Fruit fly (Drosophila melanogaster) whole organism, embryonic: ENCODE measurements around the gene Hasp.

Experiments used
- CG10321 ChIP-seq: fragments of 200-800 bp; sonication (Bioruptor generic); IDR thresholded peaks from 2 replicates; pipeline ENCODE4 v1.3.6; 2022; ENCODE audit warnings: missing biosample characterization, missing genetic modification characterization
- CG10654 ChIP-seq: fragments of 200-800 bp; sonication (Bioruptor generic); optimal IDR thresholded peaks from 2 replicates; lab custom pipeline; 2016; ENCODE audit warnings: missing biosample characterization, missing genetic modification characterization
- CG11456 ChIP-seq: fragments of 200-800 bp; sonication (Bioruptor generic); IDR thresholded peaks from 3 replicates; pipeline ENCODE4 v1.3.6; 2022; ENCODE audit warnings: missing biosample characterization, missing genetic modification characterization
- CG11695 ChIP-seq: fragments of 200-800 bp; sonication (Bioruptor generic); IDR thresholded peaks from 3 replicates; pipeline ENCODE4 v1.3.6; 2022; ENCODE audit warnings: missing biosample characterization, missing genetic modification characterization
- CG11723 ChIP-seq: fragments of 200-800 bp; sonication (Bioruptor generic); optimal IDR thresholded peaks from 2 replicates; lab custom pipeline; 2017; ENCODE audit warnings: missing biosample characterization, mild to moderate bottlenecking, missing genetic modification characterization
- CG12299 ChIP-seq: fragments of 200-800 bp; sonication (Bioruptor generic); optimal IDR thresholded peaks from 2 replicates; lab custom pipeline; 2018; ENCODE audit warnings: missing biosample characterization, mild to moderate bottlenecking, missing genetic modification characterization
- CG1832 ChIP-seq: fragments of 200-800 bp; sonication (Bioruptor generic); optimal IDR thresholded peaks from 2 replicates; lab custom pipeline; 2017; ENCODE audit warnings: missing biosample characterization, mild to moderate bottlenecking, missing genetic modification characterization, inconsistent platforms
- CG2678 ChIP-seq: fragments of 200-800 bp; sonication (Bioruptor generic); optimal IDR thresholded peaks from 3 replicates; lab custom pipeline; 2019; ENCODE audit warnings: missing biosample characterization, mild to moderate bottlenecking, missing genetic modification characterization, moderate library complexity
- CG31224 ChIP-seq: fragments of 200-800 bp; sonication (Bioruptor generic); IDR thresholded peaks from 2 replicates; pipeline ENCODE4 v1.3.6; 2022; ENCODE audit warnings: missing biosample characterization, missing genetic modification characterization
- CG31365 ChIP-seq: fragments of 200-800 bp; sonication (Bioruptor generic); optimal IDR thresholded peaks from 2 replicates; lab custom pipeline; 2018; ENCODE audit warnings: missing biosample characterization, mild to moderate bottlenecking, missing genetic modification characterization
- CG32532 ChIP-seq: fragments of 200-800 bp; sonication (Bioruptor generic); IDR thresholded peaks from 2 replicates; pipeline ENCODE4 v1.3.6; 2022; ENCODE audit warnings: missing biosample characterization, missing genetic modification characterization
- CG3407 ChIP-seq: fragments of 200-800 bp; sonication (Bioruptor generic); optimal IDR thresholded peaks from 2 replicates; lab custom pipeline; 2018; ENCODE audit warnings: missing biosample characterization, mild to moderate bottlenecking, missing genetic modification characterization
- CG4424 ChIP-seq: fragments of 200-800 bp; sonication (Bioruptor generic); optimal IDR thresholded peaks from 3 replicates; lab custom pipeline; 2016; ENCODE audit warnings: missing biosample characterization, missing genetic modification characterization
- CG5180 ChIP-seq: fragments of 200-800 bp; sonication (Bioruptor generic); optimal IDR thresholded peaks from 3 replicates; lab custom pipeline; 2017; ENCODE audit warnings: missing biosample characterization, missing genetic modification characterization, mild to moderate bottlenecking, moderate library complexity, missing genetic modification reagents
- CG6272 ChIP-seq: fragments of 200-800 bp; sonication (Bioruptor generic); IDR thresholded peaks from 2 replicates; pipeline ENCODE4 v1.3.6; 2022; ENCODE audit warnings: missing biosample characterization, missing genetic modification characterization
- CG7271 ChIP-seq: fragments of 200-800 bp; sonication (Bioruptor generic); optimal IDR thresholded peaks from 2 replicates; lab custom pipeline; 2018; ENCODE audit warnings: missing biosample characterization, mild to moderate bottlenecking, missing genetic modification characterization, moderate library complexity
- CG7928 ChIP-seq: fragments of 200-800 bp; sonication (Bioruptor generic); optimal IDR thresholded peaks from 2 replicates; lab custom pipeline; 2017; ENCODE audit warnings: missing biosample characterization, mild to moderate bottlenecking, missing genetic modification characterization
- CG7987 ChIP-seq: fragments of 200-800 bp; sonication (Bioruptor generic); optimal IDR thresholded peaks from 2 replicates; lab custom pipeline; 2018; ENCODE audit warnings: missing biosample characterization, mild to moderate bottlenecking, missing genetic modification characterization, moderate library complexity
- CG9215 ChIP-seq: fragments of 200-800 bp; sonication (Bioruptor generic); IDR thresholded peaks from 2 replicates; pipeline ENCODE4 v1.3.6; 2022; ENCODE audit warnings: missing biosample characterization, missing genetic modification characterization
- Camta ChIP-seq: fragments of 200-800 bp; sonication (Bioruptor generic); optimal IDR thresholded peaks from 2 replicates; lab custom pipeline; 2016; ENCODE audit warnings: missing biosample characterization, missing genetic modification characterization
- CoRest ChIP-seq: fragments of 200-800 bp; sonication (Bioruptor generic); optimal IDR thresholded peaks from 3 replicates; lab custom pipeline; 2018; ENCODE audit warnings: missing biosample characterization, mild to moderate bottlenecking, missing genetic modification characterization, moderate library complexity
- D19B ChIP-seq: fragments of 200-800 bp; sonication (Bioruptor generic); optimal IDR thresholded peaks from 2 replicates; lab custom pipeline; 2017; ENCODE audit warnings: missing biosample characterization, mild to moderate bottlenecking, missing genetic modification characterization
- Dfd ChIP-seq, 2 experiments: fragments of >200 bp; optimal IDR thresholded peaks; 2 replicates each; lab custom pipeline; 2017; ENCODE audit warnings: missing biosample characterization in 2 of 2, missing genetic modification characterization in 2 of 2
- Dip2 ChIP-seq: fragments of 200-800 bp; sonication (Bioruptor generic); IDR thresholded peaks from 2 replicates; pipeline ENCODE4 v1.3.6; 2022; ENCODE audit warnings: missing biosample characterization, missing genetic modification characterization
- Ets65A ChIP-seq: fragments of 200-800 bp; sonication (Bioruptor generic); peaks from one replicate; lab custom pipeline; 2016; ENCODE audit warnings: missing biosample characterization, missing genetic modification characterization
- Fer1 ChIP-seq: fragments of 200-800 bp; sonication (Bioruptor generic); optimal IDR thresholded peaks from 2 replicates; lab custom pipeline; 2017; ENCODE audit warnings: missing biosample characterization, mild to moderate bottlenecking, missing genetic modification characterization
- Fer2 ChIP-seq: fragments of 200-800 bp; sonication (Bioruptor generic); optimal IDR thresholded peaks from 2 replicates; lab custom pipeline; 2018; ENCODE audit warnings: missing biosample characterization, mild to moderate bottlenecking, missing genetic modification characterization, moderate library complexity
- H15 ChIP-seq: fragments of 200-800 bp; sonication (Bioruptor generic); IDR thresholded peaks from 3 replicates; pipeline ENCODE4 v1.3.6; 2022; ENCODE audit warnings: missing biosample characterization, missing genetic modification characterization
- HLH3B ChIP-seq: fragments of 200-800 bp; sonication (Bioruptor generic); IDR thresholded peaks from 2 replicates; pipeline ENCODE4 v1.3.6; 2022; ENCODE audit warnings: missing biosample characterization, missing genetic modification characterization
- Hr39 ChIP-seq: fragments of >200 bp; optimal IDR thresholded peaks from 2 replicates; lab custom pipeline; 2017
- NfI ChIP-seq: fragments of 200-800 bp; sonication (Bioruptor generic); optimal IDR thresholded peaks from 3 replicates; lab custom pipeline; 2018; ENCODE audit warnings: missing biosample characterization, mild to moderate bottlenecking, missing genetic modification characterization, moderate library complexity
- Sox102F ChIP-seq: fragments of 200-800 bp; sonication (Bioruptor generic); optimal IDR thresholded peaks from 2 replicates; lab custom pipeline; 2018; ENCODE audit warnings: missing biosample characterization, mild to moderate bottlenecking, missing genetic modification characterization, moderate library complexity
- TFAM ChIP-seq: fragments of 200-800 bp; sonication (Bioruptor generic); optimal IDR thresholded peaks from 2 replicates; lab custom pipeline; 2017; ENCODE audit warnings: missing biosample characterization, missing genetic modification characterization, inconsistent platforms
- al ChIP-seq: fragments of 200-800 bp; sonication (Bioruptor generic); IDR thresholded peaks from 2 replicates; pipeline ENCODE4 v1.3.6; 2022; ENCODE audit warnings: missing biosample characterization, missing genetic modification characterization
- bowl ChIP-seq: fragments of 200-800 bp; sonication (Bioruptor generic); IDR thresholded peaks from 2 replicates; pipeline ENCODE4 v1.3.6; 2022; ENCODE audit warnings: missing biosample characterization, missing genetic modification characterization
- chinmo ChIP-seq: fragments of 200-800 bp; sonication (Bioruptor generic); IDR thresholded peaks from 4 replicates; pipeline ENCODE4 v1.3.6; 2022; ENCODE audit warnings: missing biosample characterization, missing genetic modification characterization; ENCODE audit not compliant: partially characterized antibody
- cwo ChIP-seq: fragments of 200-800 bp; sonication (Bioruptor generic); optimal IDR thresholded peaks from 3 replicates; lab custom pipeline; 2017; ENCODE audit warnings: missing biosample characterization, missing genetic modification characterization, mild to moderate bottlenecking, moderate library complexity, missing genetic modification reagents
- dati ChIP-seq: fragments of 200-800 bp; sonication (Bioruptor generic); IDR thresholded peaks from 2 replicates; pipeline ENCODE4 v1.3.6; 2022; ENCODE audit warnings: missing biosample characterization, missing genetic modification characterization
- dm ChIP-seq: fragments of 200-800 bp; sonication (Bioruptor generic); optimal IDR thresholded peaks from 3 replicates; lab custom pipeline; 2016; ENCODE audit warnings: missing biosample characterization, missing genetic modification characterization
- gce ChIP-seq: fragments of 200-800 bp; sonication (Bioruptor generic); IDR thresholded peaks from 3 replicates; pipeline ENCODE4 v1.3.6; 2022; ENCODE audit warnings: missing biosample characterization, missing genetic modification characterization
- hth ChIP-seq: fragments of >200 bp; optimal IDR thresholded peaks from 2 replicates; lab custom pipeline; 2017; ENCODE audit warnings: inconsistent platforms
- inv ChIP-seq: fragments of 200-800 bp; sonication (Bioruptor generic); IDR thresholded peaks from 2 replicates; pipeline ENCODE4 v1.3.6; 2022; ENCODE audit warnings: missing biosample characterization, missing genetic modification characterization; ENCODE audit not compliant: partially characterized antibody
- klu ChIP-seq: fragments of 200-800 bp; sonication (Bioruptor generic); IDR thresholded peaks from 2 replicates; pipeline ENCODE4 v1.3.6; 2022; ENCODE audit warnings: missing biosample characterization, missing genetic modification characterization
- lbe ChIP-seq: fragments of 200-800 bp; sonication (Bioruptor generic); optimal IDR thresholded peaks from 2 replicates; lab custom pipeline; 2016; ENCODE audit warnings: missing biosample characterization, mild to moderate bottlenecking, missing genetic modification characterization
- nerfin-1 ChIP-seq: fragments of 200-800 bp; sonication (Bioruptor generic); optimal IDR thresholded peaks from 3 replicates; lab custom pipeline; 2019; ENCODE audit warnings: missing biosample characterization, mild to moderate bottlenecking, missing genetic modification characterization, moderate library complexity
- onecut ChIP-seq: fragments of 200-800 bp; sonication (Bioruptor generic); IDR thresholded peaks from 2 replicates; pipeline ENCODE4 v1.3.6; 2022; ENCODE audit warnings: missing biosample characterization, missing genetic modification characterization
- psq ChIP-seq: fragments of 200-800 bp; sonication (Bioruptor generic); optimal IDR thresholded peaks from 2 replicates; lab custom pipeline; 2017; ENCODE audit warnings: missing biosample characterization, missing genetic modification characterization
- sim ChIP-seq: fragments of 200-800 bp; sonication (Bioruptor generic); IDR thresholded peaks from 2 replicates; pipeline ENCODE4 v1.3.6; 2022; ENCODE audit warnings: missing biosample characterization, missing genetic modification characterization
- sob ChIP-seq: fragments of 200-800 bp; sonication (Bioruptor generic); IDR thresholded peaks from 2 replicates; pipeline ENCODE4 v1.3.6; 2022; ENCODE audit warnings: missing biosample characterization, missing genetic modification characterization
- sr ChIP-seq: fragments of 200-800 bp; sonication (Bioruptor generic); IDR thresholded peaks from 3 replicates; pipeline ENCODE4 v1.3.6; 2022; ENCODE audit warnings: missing biosample characterization, missing genetic modification characterization
- trem ChIP-seq: fragments of 200-800 bp; optimal IDR thresholded peaks from 3 replicates; lab custom pipeline; 2019; ENCODE audit warnings: missing biosample characterization, mild to moderate bottlenecking, missing genetic modification characterization, moderate library complexity
- wdn ChIP-seq: fragments of 200-800 bp; sonication (Bioruptor generic); IDR thresholded peaks from 2 replicates; pipeline ENCODE4 v1.3.6; 2022; ENCODE audit warnings: missing biosample characterization, missing genetic modification characterization
- zfh1 ChIP-seq: fragments of 200-800 bp; sonication (Bioruptor generic); IDR thresholded peaks from 3 replicates; pipeline ENCODE4 v1.3.6; 2022; ENCODE audit warnings: missing biosample characterization, missing genetic modification characterization

The Hasp gene

DNA sequence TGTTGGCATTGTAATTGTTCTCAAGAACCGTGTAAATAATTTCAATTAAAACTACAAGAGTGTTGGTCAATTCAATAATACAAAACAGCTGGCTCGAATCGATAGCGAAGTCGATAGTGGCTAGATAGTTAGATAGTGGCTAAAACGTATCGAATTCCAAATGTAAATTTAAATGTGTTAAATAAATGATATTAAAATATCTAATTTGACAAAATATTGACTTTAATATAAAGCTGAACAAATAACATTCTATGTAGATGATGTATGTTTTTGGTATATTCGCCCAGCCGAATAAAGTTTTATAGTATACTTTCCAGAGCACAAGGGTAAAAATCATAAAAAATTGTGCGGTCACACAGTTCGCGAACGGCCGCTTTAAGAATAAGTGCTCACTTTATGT, 9.3 kb upstream of the Hasp start, which contains the start of the genes Dpm1 and CG10137 (continued):
- no peak for TF ChIP-seq CG7928 (GFP tag; lab: Kevin White, UChicago)
- no peak for TF ChIP-seq TFAM (GFP tag; lab: Kevin White, UChicago)
- no peak for TF ChIP-seq CG9215
- TF ChIP-seq klu, result no peak
- TF ChIP-seq sr (GFP tag; lab: Robert Waterston, UW), result no peak
- TF ChIP-seq CG31224 (GFP tag; lab: Robert Waterston, UW), result no peak
- TF ChIP-seq D19B (GFP tag; lab: Kevin White, UChicago), result no peak
- TF ChIP-seq CG11723 (GFP tag; lab: Kevin White, UChicago), result no peak
- TF ChIP-seq nerfin-1 (tag; lab: Kevin White, UChicago), result no peak
- TF ChIP-seq HLH3B (GFP tag; lab: Robert Waterston, UW), result no peak
- TF ChIP-seq cwo, result no peak
- no peak; the same call in 1 of the 2 replicates for TF ChIP-seq onecut
- TF ChIP-seq psq, result no peak
- TF ChIP-seq Dfd (GFP tag; optimal IDR thresholded peaks at IDR 0.05; lab: Kevin White, UChicago), result no peak
- peak; percentile 44 for TF ChIP-seq CoRest (tag; lab: Kevin White, UChicago)
- no peak for TF ChIP-seq bowl (GFP tag; lab: Robert Waterston, UW)
- TF ChIP-seq chinmo (GFP tag; lab: Robert Waterston, UW), result 0 out of 4 replicates have a peak, but pooled peaks have one; percentile 43
- peak; percentile 68 for TF ChIP-seq trem (tag; lab: Kevin White, UChicago)
- no peak for TF ChIP-seq CG5180 (GFP tag; lab: Kevin White, UChicago)
- no peak for TF ChIP-seq zfh1 (GFP tag; lab: Robert Waterston, UW)
- no peak for TF ChIP-seq NfI (GFP tag; lab: Kevin White, UChicago)
- TF ChIP-seq sob (GFP tag; lab: Robert Waterston, UW), result 0 out of 2 replicates have a peak, but pooled peaks have one; percentile 29
- TF ChIP-seq CG7987 (GFP tag; lab: Kevin White, UChicago), result no peak
- no peak for TF ChIP-seq Dip2
- TF ChIP-seq CG10321 (GFP tag; lab: Robert Waterston, UW), result no peak
- no peak for TF ChIP-seq wdn (GFP tag; lab: Robert Waterston, UW)
- no peak for TF ChIP-seq Sox102F (GFP tag; lab: Kevin White, UChicago)
- TF ChIP-seq CG3407 (GFP tag; lab: Kevin White, UChicago), result no peak
- no peak for TF ChIP-seq CG12299 (tag; lab: Kevin White, UChicago)
- TF ChIP-seq hth (lab: Kevin White, UChicago), result no peak
- no peak for TF ChIP-seq al
- no peak for TF ChIP-seq sim (GFP tag; lab: Robert Waterston, UW)
- TF ChIP-seq inv (GFP tag; lab: Robert Waterston, UW), result peak; percentile 40; the same call in 1 of the 2 replicates
- no peak for TF ChIP-seq CG11456 (GFP tag; lab: Robert Waterston, UW)
- TF ChIP-seq CG31365 (tag; lab: Kevin White, UChicago), result no peak
- peak; percentile 37 for TF ChIP-seq Ets65A (GFP tag; lab: Kevin White, UChicago)
- TF ChIP-seq CG1832 (GFP tag; lab: Kevin White, UChicago), result no peak
- TF ChIP-seq CG2678 (tag; lab: Kevin White, UChicago), result no peak
- no peak for TF ChIP-seq H15 (GFP tag; lab: Robert Waterston, UW)
- TF ChIP-seq dati (GFP tag; lab: Robert Waterston, UW), result no peak
- TF ChIP-seq lbe (GFP tag; lab: Kevin White, UChicago), result peak; percentile 63
- TF ChIP-seq CG7271 (tag; lab: Kevin White, UChicago), result no peak
- TF ChIP-seq CG4424 (GFP tag; lab: Kevin White, UChicago), result no peak
- TF ChIP-seq Hr39, result no peak
- no peak for TF ChIP-seq Fer2 (tag; lab: Kevin White, UChicago)
- no peak for TF ChIP-seq CG6272
- no peak for TF ChIP-seq CG32532 (GFP tag; lab: Robert Waterston, UW)
- TF ChIP-seq dm (GFP tag; lab: Kevin White, UChicago), result no peak
- TF ChIP-seq CG10654 (GFP tag; lab: Kevin White, UChicago), result no peak
- no peak for TF ChIP-seq gce (GFP tag; lab: Robert Waterston, UW)
- no peak for TF ChIP-seq CG11695 (GFP tag; lab: Robert Waterston, UW)
- TF ChIP-seq Fer1 (GFP tag; lab: Kevin White, UChicago), result no peak
- no peak for TF ChIP-seq Camta
